Worm (Caenorhabditis elegans): ENCODE measurements around the gene clec-65.

clec-65 gene

ce11 chrII:12878697-12879096 lies 22.4 kb upstream of the clec-65 start (continued):
- TF ChIP-seq nhr-10 (tag; optimal IDR thresholded peaks at IDR 0.05) (peak; percentile 56), ces-1 (GFP tag; optimal IDR thresholded peaks at IDR 0.05) (no peak)

ce11 chrII:12879758-12880157 lies 21.4 kb upstream of the clec-65 start:
- no peak for TF ChIP-seq daf-16 (GFP tag; optimal IDR thresholded peaks at IDR 0.05)
- peak; percentile 85 for TF ChIP-seq daf-16 (tag; optimal IDR thresholded peaks at IDR 0.05)
- no peak for TF ChIP-seq F10B5.3 (tag; optimal IDR thresholded peaks at IDR 0.05)
- peak; percentile 39 for TF ChIP-seq nhr-28 (tag; optimal IDR thresholded peaks at IDR 0.05)
- peak in 1 of 2 experiments; percentile 13 for TF ChIP-seq hif-1 (tag; optimal IDR thresholded peaks at IDR 0.05)
- no peak for TF ChIP-seq mes-2 (tag; optimal IDR thresholded peaks at IDR 0.05; ENCODE audit: poor library complexity, severe bottlenecking)
- no peak for TF ChIP-seq Y48G9A.11 (GFP tag; IDR thresholded peaks at IDR 0.05)
- no peak for TF ChIP-seq fkh-10 (GFP tag; optimal IDR thresholded peaks at IDR 0.05)
- no peak for TF ChIP-seq lin-39 (tag; optimal IDR thresholded peaks at IDR 0.05)
- no peak for TF ChIP-seq nhr-25 (tag; optimal IDR thresholded peaks at IDR 0.05; ENCODE audit: borderline replicate concordance, insufficient read depth)
- peak; percentile 67 for TF ChIP-seq php-3 (GFP tag; IDR thresholded peaks at IDR 0.05)
- TF ChIP-seq ZK546.5 (tag; optimal IDR thresholded peaks at IDR 0.05): no peak
- TF ChIP-seq hlh-11 (tag; optimal IDR thresholded peaks at IDR 0.05): peak; percentile 73
- peak; percentile 46 for TF ChIP-seq dve-1 (tag; optimal IDR thresholded peaks at IDR 0.05; ENCODE audit: insufficient read depth)
- no peak for TF ChIP-seq attf-4 (tag; optimal IDR thresholded peaks at IDR 0.05)
- no peak for TF ChIP-seq madf-9 (GFP tag; conservative IDR thresholded peaks at IDR 0.05)
- TF ChIP-seq pqm-1 (tag; optimal IDR thresholded peaks at IDR 0.05): peak; percentile 78
- peak; percentile 78 for TF ChIP-seq dmd-6 (GFP tag; IDR thresholded peaks at IDR 0.05)
- TF ChIP-seq lin-15B (tag; optimal IDR thresholded peaks at IDR 0.05): no peak
- 0 out of 2 replicates have a peak, but pooled peaks have one; percentile 7 for TF ChIP-seq lin-38 (GFP tag; IDR thresholded peaks at IDR 0.05)
- peak; percentile 18 for TF ChIP-seq aha-1 (tag)
- 0 out of 2 replicates have a peak, but pooled peaks have one; percentile 48 for TF ChIP-seq tra-1 (GFP tag; IDR thresholded peaks at IDR 0.05)
- TF ChIP-seq duxl-1 (tag; optimal IDR thresholded peaks at IDR 0.05; ENCODE audit: poor library complexity): no peak
- TF ChIP-seq T26A8.4 (GFP tag; IDR thresholded peaks at IDR 0.05): no peak

ce11 chrII:12880406-12880805 lies 20.7 kb upstream of the clec-65 start, which contains the start of gene F35C5.1:
F35C5.1 (plus strand) TSS chrII:12880804.
- TF ChIP-seq unc-62 (GFP tag; optimal IDR thresholded peaks at IDR 0.05 in 1 of 2) (no peak), unc-62 (tag; optimal IDR thresholded peaks at IDR 0.05) (no peak), Y48G9A.11 (GFP tag; IDR thresholded peaks at IDR 0.05) (peak; percentile 63), lsy-2 (tag; optimal IDR thresholded peaks at IDR 0.05) (peak in 1 of 2 experiments; percentile 34), unc-130 (GFP tag; optimal IDR thresholded peaks at IDR 0.05) (peak; percentile 12), F49E8.2 (tag; optimal IDR thresholded peaks at IDR 0.05; ENCODE audit: borderline replicate concordance) (peak; percentile 47), lin-38 (GFP tag; IDR thresholded peaks at IDR 0.05) (peak; percentile 39)

- no peak for TF ChIP-seq madf-5 (GFP tag; IDR thresholded peaks at IDR 0.05)
- TF ChIP-seq jun-1 (tag; optimal IDR thresholded peaks at IDR 0.05): no peak
- no peak for TF ChIP-seq daf-19 (GFP tag; conservative IDR thresholded peaks at IDR 0.05)
- no peak for TF ChIP-seq hif-1 (tag; optimal IDR thresholded peaks at IDR 0.05)
- no peak for TF ChIP-seq unc-39 (tag; optimal IDR thresholded peaks at IDR 0.05)
- TF ChIP-seq ces-1 (GFP tag; optimal IDR thresholded peaks at IDR 0.05): no peak
- TF ChIP-seq hmg-1.1 (GFP tag; IDR thresholded peaks at IDR 0.05): no peak
- TF ChIP-seq lin-15B (tag; optimal IDR thresholded peaks at IDR 0.05): no peak
- TF ChIP-seq mep-1 (tag; optimal IDR thresholded peaks at IDR 0.05): no peak
- TF ChIP-seq ZK546.5 (tag; optimal IDR thresholded peaks at IDR 0.05): no peak
- no peak for TF ChIP-seq snpc-1.2 (GFP tag; IDR thresholded peaks at IDR 0.05)
- no peak for TF ChIP-seq F37D6.2 (tag; optimal IDR thresholded peaks at IDR 0.05)
Measured at ce11 chrII:12884972-12885371, 16.2 kb upstream of the clec-65 start, which contains the start of gene sra-14. sra-14 (plus strand) TSS chrII:12885272.

Measured in whole organism, L4 larva.